Worm (Caenorhabditis elegans) whole organism, L1 larva: ENCODE data around the gene sma-1.

ENCODE experiments used
- C16A3.4 ChIP-seq: fragments of 150-350 bp; optimal IDR thresholded peaks from 2 replicates; lab custom pipeline; 2014; ENCODE audit warnings: missing biosample characterization, missing genetic modification characterization
- alr-1 ChIP-seq: fragments of 200-800 bp; sonication (Bioruptor generic); optimal IDR thresholded peaks from 2 replicates; lab custom pipeline; 2018; ENCODE audit warnings: borderline replicate concordance, mild to moderate bottlenecking, missing genetic modification characterization, missing compliant biosample characterization
- ama-1 ChIP-seq: fragments of 150-350 bp; optimal IDR thresholded peaks from 2 replicates; lab custom pipeline; 2014
- blmp-1 ChIP-seq: fragments of 150-350 bp; optimal IDR thresholded peaks from 2 replicates; lab custom pipeline; 2014; ENCODE audit warnings: missing biosample characterization, missing genetic modification characterization
- ceh-63 ChIP-seq: fragments of 200-800 bp; sonication (Bioruptor generic); optimal IDR thresholded peaks from 2 replicates; lab custom pipeline; 2018; ENCODE audit warnings: mild to moderate bottlenecking, missing genetic modification characterization, missing compliant biosample characterization
- ces-1 ChIP-seq: fragments of 150-350 bp; optimal IDR thresholded peaks from 2 replicates; lab custom pipeline; 2014; ENCODE audit warnings: missing biosample characterization, missing genetic modification reagents, missing genetic modification characterization
- dsc-1 ChIP-seq: sonication (generic microtip); optimal IDR thresholded peaks from 2 replicates; lab custom pipeline; 2016; ENCODE audit warnings: mild to moderate bottlenecking, missing genetic modification characterization, missing compliant biosample characterization
- efl-1 ChIP-seq, 4 experiments: fragments of 150-350 bp; optimal IDR thresholded peaks in 3 of 4; peaks in 1 of 4; 1 replicate in 1 of 4; 2 replicates in 3 of 4; lab custom pipeline; 2014; ENCODE audit warnings: missing biosample characterization in 2 of 4, missing genetic modification characterization in 2 of 4, missing genetic modification reagents in 2 of 4
- elt-2 ChIP-seq: sonication (generic microtip); optimal IDR thresholded peaks from 2 replicates; lab custom pipeline; 2016; ENCODE audit warnings: missing genetic modification characterization, mild to moderate bottlenecking, inconsistent platforms, missing compliant biosample characterization, missing genetic modification reagents
- elt-3 ChIP-seq, 6 experiments: fragments of 150-350 bp in 1 of 6; sonication (generic microtip); optimal IDR thresholded peaks; 2 replicates each; lab custom pipeline; 2017 to 2018; ENCODE audit warnings: missing biosample characterization in 6 of 6, missing genetic modification characterization in 6 of 6, inconsistent platforms in 1 of 6
- fkh-4 ChIP-seq: sonication (generic microtip); optimal IDR thresholded peaks from 2 replicates; lab custom pipeline; 2016; ENCODE audit warnings: missing compliant biosample characterization, missing genetic modification characterization, borderline replicate concordance
- grh-1 ChIP-seq: fragments of 200-800 bp; sonication (Bioruptor generic); IDR thresholded peaks from 2 replicates; pipeline ENCODE4 v1.3.6; 2022; ENCODE audit warnings: missing genetic modification reagents, missing genetic modification characterization, missing compliant biosample characterization
- isw-1 ChIP-seq: fragments of 200-800 bp; sonication (Bioruptor generic); IDR thresholded peaks from 2 replicates; pipeline ENCODE4 v1.3.6; 2022; ENCODE audit warnings: missing genetic modification characterization, missing compliant biosample characterization
- jun-1 ChIP-seq: fragments of 150-350 bp; optimal IDR thresholded peaks from 2 replicates; lab custom pipeline; 2014; ENCODE audit warnings: missing biosample characterization, missing genetic modification reagents, missing genetic modification characterization
- lin-14 ChIP-seq: fragments of 200-800 bp; sonication (Bioruptor generic); optimal IDR thresholded peaks from 2 replicates; lab custom pipeline; 2018; ENCODE audit warnings: mild to moderate bottlenecking, missing genetic modification characterization, moderate library complexity, missing compliant biosample characterization
- lin-15B ChIP-seq: fragments of 150-350 bp; sonication (generic microtip); optimal IDR thresholded peaks from 3 replicates; lab custom pipeline; 2014; ENCODE audit warnings: missing biosample characterization, missing genetic modification characterization
- lsy-2 ChIP-seq, 2 experiments: fragments of 150-350 bp; optimal IDR thresholded peaks; 2 replicates each; lab custom pipeline; 2014; ENCODE audit warnings: missing biosample characterization in 2 of 2, missing genetic modification characterization in 2 of 2
- mab-9 ChIP-seq: fragments of 200-800 bp; sonication (Bioruptor generic); IDR thresholded peaks from 2 replicates; pipeline ENCODE4 v1.3.6; 2022; ENCODE audit warnings: missing genetic modification reagents, missing genetic modification characterization, missing compliant biosample characterization
- mdl-1 ChIP-seq, 2 experiments: fragments of 150-350 bp; optimal IDR thresholded peaks; 2 replicates each; lab custom pipeline; 2014 to 2017; ENCODE audit warnings: missing biosample characterization in 2 of 2, missing genetic modification characterization in 2 of 2, inconsistent platforms in 1 of 2
- mef-2 ChIP-seq: fragments of 150-350 bp; optimal IDR thresholded peaks from 2 replicates; lab custom pipeline; 2014; ENCODE audit warnings: missing biosample characterization, missing genetic modification characterization
- mep-1 ChIP-seq: fragments of 150-350 bp; optimal IDR thresholded peaks from 2 replicates; lab custom pipeline; 2014; ENCODE audit warnings: missing biosample characterization, missing genetic modification characterization
- nhr-28 ChIP-seq: fragments of 150-350 bp; optimal IDR thresholded peaks from 2 replicates; lab custom pipeline; 2014; ENCODE audit warnings: missing biosample characterization, missing genetic modification characterization
- nhr-84 ChIP-seq: sonication (generic microtip); optimal IDR thresholded peaks from 2 replicates; lab custom pipeline; 2017; ENCODE audit warnings: missing biosample characterization, missing genetic modification characterization
- nhr-85 ChIP-seq: sonication (generic microtip); peaks from one replicate; lab custom pipeline; 2016; ENCODE audit warnings: missing genetic modification characterization, inconsistent platforms, missing compliant biosample characterization
- nhr-90 ChIP-seq: sonication (generic microtip); optimal IDR thresholded peaks from 2 replicates; lab custom pipeline; 2016; ENCODE audit warnings: mild to moderate bottlenecking, missing genetic modification characterization, missing compliant biosample characterization; ENCODE audit not compliant: poor library complexity
- pag-3 ChIP-seq: sonication (generic microtip); optimal IDR thresholded peaks from 2 replicates; lab custom pipeline; 2017; ENCODE audit warnings: missing genetic modification characterization, mild to moderate bottlenecking, missing compliant biosample characterization, antibody characterized with exemption, borderline replicate concordance; ENCODE audit not compliant: insufficient read depth
- pax-3 ChIP-seq: fragments of 200-800 bp; sonication (Bioruptor generic); optimal IDR thresholded peaks from 2 replicates; lab custom pipeline; 2018; ENCODE audit warnings: mild to moderate bottlenecking, missing genetic modification characterization, moderate library complexity, missing compliant biosample characterization
- pqm-1 ChIP-seq: sonication (generic microtip); optimal IDR thresholded peaks from 3 replicates; lab custom pipeline; 2017; ENCODE audit warnings: missing biosample characterization, missing genetic modification characterization
- rnt-1 ChIP-seq: sonication (generic microtip); optimal IDR thresholded peaks from 2 replicates; lab custom pipeline; 2016; ENCODE audit warnings: mild to moderate bottlenecking, missing genetic modification characterization, moderate library complexity, missing compliant biosample characterization
- snpc-4 ChIP-seq: fragments of 150-350 bp; optimal IDR thresholded peaks from 2 replicates; lab custom pipeline; 2014; ENCODE audit warnings: missing biosample characterization, missing genetic modification characterization
- snu-23 ChIP-seq: sonication (generic microtip); optimal IDR thresholded peaks from 2 replicates; lab custom pipeline; 2016; ENCODE audit warnings: missing genetic modification characterization, missing compliant biosample characterization
- sptf-1 ChIP-seq: fragments of 150-350 bp; optimal IDR thresholded peaks from 2 replicates; lab custom pipeline; 2014; ENCODE audit warnings: missing biosample characterization, missing genetic modification characterization
- tlp-1 ChIP-seq: fragments of 150-350 bp; optimal IDR thresholded peaks from 2 replicates; lab custom pipeline; 2014; ENCODE audit warnings: missing biosample characterization, missing genetic modification characterization
- unc-130 ChIP-seq: fragments of 150-350 bp; optimal IDR thresholded peaks from 2 replicates; lab custom pipeline; 2017; ENCODE audit warnings: missing biosample characterization, missing genetic modification characterization, inconsistent platforms

sma-1 gene

ce11 chrV:11896322-11896898 is 2.8 kb upstream of the sma-1 start (continued):
- TF ChIP-seq rnt-1 (tag; lab: Kevin White, UChicago) (no peak), nhr-84 (tag; lab: Kevin White, UChicago) (no peak)

- TF ChIP-seq C16A3.4 (tag; lab: Kevin White, UChicago) (peak; percentile 14), lin-14 (GFP tag; lab: Kevin White, UChicago) (peak; percentile 58), blmp-1 (peak; percentile 75), nhr-85 (tag; lab: Kevin White, UChicago) (peak; percentile 53), elt-3 (tag; optimal IDR thresholded peaks at IDR 0.05; lab: Kevin White, UChicago) (no peak), mdl-1 (tag; optimal IDR thresholded peaks at IDR 0.05; lab: Kevin White, UChicago) (no peak)
Observed at ce11 chrV:11897604-11898003, 1.6 kb upstream of the sma-1 start.

ce11 chrV:11900127-11900526 is 878 bp downstream of the sma-1 start:
- peak; percentile 18 for TF ChIP-seq elt-2 (tag; lab: Kevin White, UChicago)
- no peak for TF ChIP-seq tlp-1 (tag; lab: Kevin White, UChicago)

ce11 chrV:11901260-11901659 is 2.0 kb downstream of the sma-1 start:
- TF ChIP-seq nhr-90 (no peak), mep-1 (tag; lab: Kevin White, UChicago) (no peak), ceh-63 (GFP tag; lab: Kevin White, UChicago) (no peak), snu-23 (GFP tag; lab: Kevin White, UChicago) (no peak), ces-1 (GFP tag; lab: Kevin White, UChicago) (no peak), jun-1 (tag; lab: Kevin White, UChicago) (no peak), fkh-4 (tag; lab: Kevin White, UChicago) (no peak), isw-1 (GFP tag; lab: Robert Waterston, UW) (no peak), lsy-2 (tag; optimal IDR thresholded peaks at IDR 0.05; lab: Kevin White, UChicago) (no peak), pax-3 (tag; lab: Kevin White, UChicago) (no peak), tlp-1 (tag; lab: Kevin White, UChicago) (no peak), mab-9 (GFP tag; lab: Robert Waterston, UW) (no peak), efl-1 (optimal IDR thresholded peaks at IDR 0.05; lab: Kevin White, UChicago) (no peak), efl-1 (GFP tag; optimal IDR thresholded peaks at IDR 0.05 in 1 of 2; lab: Kevin White, UChicago) (no peak), pag-3 (tag; lab: Kevin White, UChicago) (no peak), nhr-85 (tag; lab: Kevin White, UChicago) (no peak), ama-1 (lab: Kevin White, UChicago) (no peak), nhr-28 (tag; lab: Kevin White, UChicago) (no peak)

ce11 chrV:11902161-11902560 is 2.9 kb downstream of the sma-1 start:
- peak; percentile 2 for TF ChIP-seq nhr-85 (tag; lab: Kevin White, UChicago)
- TF ChIP-seq unc-130 (tag; lab: Kevin White, UChicago), result no peak
- TF ChIP-seq dsc-1 (tag; lab: Kevin White, UChicago), result no peak
- no peak for TF ChIP-seq snpc-4
- TF ChIP-seq sptf-1, result no peak
- peak; percentile 53 for TF ChIP-seq lin-14 (GFP tag; lab: Kevin White, UChicago)

ce11 chrV:11905977-11906376 is 6.7 kb downstream of the sma-1 start:
- no peak for TF ChIP-seq lin-15B (tag; lab: Kevin White, UChicago)
- no peak for TF ChIP-seq sptf-1
- no peak for TF ChIP-seq mep-1 (tag; lab: Kevin White, UChicago)
- no peak for TF ChIP-seq mef-2 (tag; lab: Kevin White, UChicago)
- TF ChIP-seq pqm-1 (tag; lab: Kevin White, UChicago), result no peak
- no peak for TF ChIP-seq grh-1 (GFP tag; lab: Robert Waterston, UW)
- no peak for TF ChIP-seq alr-1 (tag; lab: Kevin White, UChicago)
